Fruit fly (Drosophila melanogaster): ENCODE data around the gene Rel.

Rel gene

DNA sequence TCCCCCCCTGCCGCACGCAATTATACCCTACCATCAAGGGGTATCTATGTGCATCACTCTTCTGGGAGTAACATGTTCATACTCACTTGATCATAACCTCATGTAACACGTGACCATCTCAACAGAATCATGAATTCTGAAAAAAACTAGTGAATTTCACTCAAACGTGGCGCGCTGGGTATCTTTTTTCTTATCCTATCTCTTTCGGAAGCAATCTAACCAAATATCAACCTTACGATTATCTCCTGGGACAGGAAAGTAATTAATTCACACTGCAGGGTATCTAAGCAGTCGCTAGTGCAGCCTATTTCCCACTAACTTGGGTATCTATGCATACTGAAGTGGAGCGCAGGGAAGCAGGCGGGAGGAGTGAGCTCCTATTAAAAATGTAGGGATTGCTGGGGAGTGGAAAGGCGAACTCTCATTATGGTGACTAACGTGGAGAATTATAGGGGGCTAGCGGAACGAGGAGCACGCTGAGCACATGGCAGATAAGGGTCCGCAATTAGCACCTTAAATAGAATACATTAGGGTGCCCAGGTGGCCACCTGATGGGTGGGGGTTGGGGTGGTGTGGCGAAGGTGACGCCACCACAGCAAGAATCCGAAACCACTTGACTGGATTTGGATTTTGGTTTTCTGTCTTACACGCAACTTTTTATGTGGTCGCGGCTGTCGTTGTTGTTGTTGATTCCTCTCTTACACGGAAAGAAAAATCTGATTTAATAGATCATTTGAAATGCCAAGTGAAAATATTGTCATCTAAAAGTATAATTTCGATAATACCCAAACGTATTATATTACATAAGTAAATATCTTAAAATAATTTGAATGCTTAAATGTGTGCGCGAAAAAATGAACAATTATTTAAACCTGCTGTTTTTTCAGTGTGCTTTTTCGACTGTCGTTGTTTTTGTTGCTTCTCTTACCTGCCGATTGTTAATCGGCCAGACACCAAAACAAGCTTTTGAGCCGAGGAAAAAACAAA lies 7.6 kb upstream of the Rel start (continued):
- no peak for TF ChIP-seq Dll (GFP tag; IDR thresholded peaks at IDR 0.05; ENCODE audit: partially characterized antibody)
- TF ChIP-seq Deaf1 (tag; optimal IDR thresholded peaks at IDR 0.05) = peak; percentile 83
- TF ChIP-seq Camta (GFP tag; optimal IDR thresholded peaks at IDR 0.05) = peak; percentile 69
- TF ChIP-seq eve (GFP tag; optimal IDR thresholded peaks at IDR 0.05) = no peak
- TF ChIP-seq Kr (GFP tag; optimal IDR thresholded peaks at IDR 0.05) = no peak
- TF ChIP-seq klu (GFP tag; IDR thresholded peaks at IDR 0.05) = no peak
- no peak for TF ChIP-seq bigmax (GFP tag; optimal IDR thresholded peaks at IDR 0.05)
- TF ChIP-seq CG33557 (GFP tag; optimal IDR thresholded peaks at IDR 0.05) = peak; percentile 74
- TF ChIP-seq CG11723 (GFP tag; optimal IDR thresholded peaks at IDR 0.05) = peak; percentile 82
- TF ChIP-seq ci (GFP tag; IDR thresholded peaks at IDR 0.05) = no peak
- TF ChIP-seq CG17568 (GFP tag; optimal IDR thresholded peaks at IDR 0.05) = peak; percentile 89
- peak; percentile 96 for TF ChIP-seq Fer1 (GFP tag; optimal IDR thresholded peaks at IDR 0.05)
- peak; percentile 52 for TF ChIP-seq repo (GFP tag; optimal IDR thresholded peaks at IDR 0.05)
- TF ChIP-seq CG11560 (tag; IDR thresholded peaks at IDR 0.05) = no peak
- TF ChIP-seq stwl (tag; optimal IDR thresholded peaks at IDR 0.05) = peak; percentile 12
- TF ChIP-seq CG4617 (GFP tag; optimal IDR thresholded peaks at IDR 0.05; ENCODE audit: borderline replicate concordance) = peak; percentile 66
- no peak for TF ChIP-seq Dip2 (GFP tag; IDR thresholded peaks at IDR 0.05)
- TF ChIP-seq fd64A (GFP tag; optimal IDR thresholded peaks at IDR 0.05) = peak; percentile 77
- no peak for TF ChIP-seq Poxn (GFP tag; IDR thresholded peaks at IDR 0.05)
- TF ChIP-seq twi (tag; optimal IDR thresholded peaks at IDR 0.05) = peak; percentile 78
- peak; percentile 74 for TF ChIP-seq her (GFP tag; optimal IDR thresholded peaks at IDR 0.05)
- no peak for TF ChIP-seq unc-4 (GFP tag; IDR thresholded peaks at IDR 0.05; ENCODE audit: partially characterized antibody)
- no peak for TF ChIP-seq gt (GFP tag; IDR thresholded peaks at IDR 0.05)
- peak; percentile 80 for TF ChIP-seq cato (GFP tag; optimal IDR thresholded peaks at IDR 0.05; ENCODE audit: borderline replicate concordance)
- no peak for TF ChIP-seq CG14050 (GFP tag; IDR thresholded peaks at IDR 0.05)
- peak; percentile 78 for TF ChIP-seq B-H2 (GFP tag; optimal IDR thresholded peaks at IDR 0.05)
- no peak for TF ChIP-seq Tbp (GFP tag; optimal IDR thresholded peaks at IDR 0.05)
- TF ChIP-seq CG15479 (GFP tag; optimal IDR thresholded peaks at IDR 0.05) = no peak
- peak; percentile 94 for TF ChIP-seq scrt (GFP tag; optimal IDR thresholded peaks at IDR 0.05)
- TF ChIP-seq CG30403 (GFP tag; optimal IDR thresholded peaks at IDR 0.05) = peak; percentile 92
- no peak for TF ChIP-seq CG32772 (GFP tag; IDR thresholded peaks at IDR 0.05)
- TF ChIP-seq NfI (GFP tag; optimal IDR thresholded peaks at IDR 0.05) = peak; percentile 90
- TF ChIP-seq D19A (tag; optimal IDR thresholded peaks at IDR 0.05) = peak; percentile 96
- TF ChIP-seq CG15269 (tag; optimal IDR thresholded peaks at IDR 0.05) = peak; percentile 95
- peak; percentile 91 for TF ChIP-seq CG6813 (GFP tag; optimal IDR thresholded peaks at IDR 0.05)
- TF ChIP-seq Med (GFP tag) = peak; percentile 98
- TF ChIP-seq CG6791 (GFP tag; IDR thresholded peaks at IDR 0.05; ENCODE audit: partially characterized antibody) = no peak
- TF ChIP-seq CG31365 (tag; optimal IDR thresholded peaks at IDR 0.05) = peak; percentile 77
- TF ChIP-seq pan (optimal IDR thresholded peaks at IDR 0.05) = no peak
- TF ChIP-seq pan (GFP tag; optimal IDR thresholded peaks at IDR 0.05 in 1 of 2, IDR thresholded peaks at IDR 0.05 in 1 of 2) = no peak
- peak; percentile 85 for TF ChIP-seq CG34376 (GFP tag; optimal IDR thresholded peaks at IDR 0.05)
- TF ChIP-seq sens (GFP tag) = peak; percentile 97
- TF ChIP-seq btn (GFP tag; optimal IDR thresholded peaks at IDR 0.05) = peak; percentile 14
- TF ChIP-seq tll (GFP tag; optimal IDR thresholded peaks at IDR 0.05) = no peak
- TF ChIP-seq crp (GFP tag; optimal IDR thresholded peaks at IDR 0.05) = peak in 1 of 2 experiments; percentile 47
- peak; percentile 93 for TF ChIP-seq CG15601 (tag; optimal IDR thresholded peaks at IDR 0.05)
- TF ChIP-seq CG43689 (GFP tag; IDR thresholded peaks at IDR 0.05) = no peak
- TF ChIP-seq CG31441 (GFP tag; IDR thresholded peaks at IDR 0.05) = no peak
